Worm (Caenorhabditis elegans) whole organism, L1 larva: Measurements from ENCODE around the gene F22F7.2.

Experiments used
- C04F5.9 ChIP-seq: sonication (generic microtip); optimal IDR thresholded peaks from 2 replicates; lab custom pipeline; 2016; ENCODE audit warnings: missing genetic modification characterization, missing compliant biosample characterization
- aly-2 ChIP-seq: fragments of 150-350 bp; optimal IDR thresholded peaks from 2 replicates; lab custom pipeline; 2014; ENCODE audit warnings: missing biosample characterization, missing genetic modification characterization
- egl-27 ChIP-seq, 2 experiments: fragments of 150-350 bp in 1 of 2; sonication (generic microtip); optimal IDR thresholded peaks; 3 replicates each; lab custom pipeline; 2017 to 2018; ENCODE audit warnings: missing biosample characterization in 2 of 2, missing genetic modification characterization in 2 of 2, missing genetic modification reagents in 2 of 2
- elt-3 ChIP-seq, 6 experiments: fragments of 150-350 bp in 1 of 6; sonication (generic microtip); optimal IDR thresholded peaks; 2 replicates each; lab custom pipeline; 2017 to 2018; ENCODE audit warnings: missing biosample characterization in 6 of 6, missing genetic modification characterization in 6 of 6, inconsistent platforms in 1 of 6
- lin-35 ChIP-seq, 2 experiments: fragments of 150-350 bp; optimal IDR thresholded peaks; 2 replicates each; lab custom pipeline; 2014; ENCODE audit warnings: missing biosample characterization in 2 of 2, missing genetic modification characterization in 2 of 2, missing genetic modification reagents in 2 of 2
- mep-1 ChIP-seq: fragments of 150-350 bp; optimal IDR thresholded peaks from 2 replicates; lab custom pipeline; 2014; ENCODE audit warnings: missing biosample characterization, missing genetic modification characterization
- nhr-20 ChIP-seq: sonication (generic microtip); optimal IDR thresholded peaks from 2 replicates; lab custom pipeline; 2016; ENCODE audit warnings: mild to moderate bottlenecking, missing genetic modification characterization, missing compliant biosample characterization
- nhr-90 ChIP-seq: sonication (generic microtip); optimal IDR thresholded peaks from 2 replicates; lab custom pipeline; 2016; ENCODE audit warnings: mild to moderate bottlenecking, missing genetic modification characterization, missing compliant biosample characterization; ENCODE audit not compliant: poor library complexity
- pqm-1 ChIP-seq: sonication (generic microtip); optimal IDR thresholded peaks from 3 replicates; lab custom pipeline; 2017; ENCODE audit warnings: missing biosample characterization, missing genetic modification characterization
- unc-62 ChIP-seq: fragments of 150-350 bp; optimal IDR thresholded peaks from 2 replicates; lab custom pipeline; 2014; ENCODE audit warnings: missing biosample characterization, missing genetic modification reagents, missing genetic modification characterization
- ztf-4 ChIP-seq: fragments of 150-350 bp; optimal IDR thresholded peaks from 2 replicates; lab custom pipeline; 2014; ENCODE audit warnings: missing biosample characterization, missing genetic modification characterization

DNA sequence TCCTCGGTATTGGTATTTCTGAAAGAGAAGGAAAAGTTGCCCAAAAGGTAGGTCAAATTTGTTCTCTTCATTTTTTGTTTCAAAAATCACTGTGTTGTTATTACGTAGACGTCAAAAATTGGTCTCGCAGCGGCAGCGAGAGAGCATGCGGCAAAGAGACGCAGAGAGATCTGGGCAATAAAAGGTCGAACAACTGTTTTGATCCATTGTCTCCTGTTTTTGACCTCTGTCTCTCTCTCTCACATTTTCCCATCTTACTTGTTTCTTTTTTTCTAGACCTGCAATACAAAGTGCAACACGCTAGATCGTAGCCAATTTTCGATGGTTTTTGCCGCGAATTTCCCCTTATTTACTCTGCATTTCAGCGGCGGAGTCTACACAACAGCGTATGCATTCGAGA, 4.0 kb downstream of the F22F7.2 start:
- TF ChIP-seq nhr-90 (no peak), lin-35 (GFP tag; optimal IDR thresholded peaks at IDR 0.05; lab: Kevin White, UChicago) (no peak), C04F5.9 (tag; lab: Kevin White, UChicago) (no peak), aly-2 (tag; lab: Kevin White, UChicago) (no peak), elt-3 (tag; optimal IDR thresholded peaks at IDR 0.05; lab: Kevin White, UChicago) (no peak), pqm-1 (tag; lab: Kevin White, UChicago) (no peak), mep-1 (tag; lab: Kevin White, UChicago) (no peak), nhr-20 (tag; lab: Kevin White, UChicago) (no peak), unc-62 (GFP tag; lab: Kevin White, UChicago) (no peak), ztf-4 (no peak), egl-27 (tag; optimal IDR thresholded peaks at IDR 0.05; lab: Kevin White, UChicago) (no peak)
